Fruit fly (Drosophila melanogaster) whole organism, adult: ENCODE data around the gene Srg3.

Experiments used
- CG12768 ChIP-seq: fragments of 200-800 bp; sonication (Bioruptor generic); optimal IDR thresholded peaks from 2 replicates; lab custom pipeline; 2017; ENCODE audit warnings: missing biosample characterization, missing genetic modification characterization, mild to moderate bottlenecking, moderate library complexity, missing genetic modification reagents
- CG33017 ChIP-seq: fragments of 200-800 bp; sonication (Bioruptor generic); optimal IDR thresholded peaks from 2 replicates; lab custom pipeline; 2018; ENCODE audit warnings: missing biosample characterization, mild to moderate bottlenecking, missing genetic modification characterization, moderate library complexity
- CG7101 ChIP-seq: fragments of 200-800 bp; sonication (Bioruptor generic); optimal IDR thresholded peaks from 2 replicates; lab custom pipeline; 2018; ENCODE audit warnings: missing biosample characterization, mild to moderate bottlenecking, missing genetic modification characterization, moderate library complexity
- Crg-1 ChIP-seq: fragments of 200-800 bp; sonication (Bioruptor generic); optimal IDR thresholded peaks from 2 replicates; lab custom pipeline; 2016; ENCODE audit warnings: missing biosample characterization, missing genetic modification characterization
- Hr96 ChIP-seq: fragments of 200-800 bp; sonication (Bioruptor generic); optimal IDR thresholded peaks from 2 replicates; lab custom pipeline; 2016; ENCODE audit warnings: missing biosample characterization, missing genetic modification characterization
- cic ChIP-seq: fragments of 200-800 bp; sonication (Bioruptor generic); optimal IDR thresholded peaks from 2 replicates; lab custom pipeline; 2017; ENCODE audit warnings: missing biosample characterization, mild to moderate bottlenecking, missing genetic modification characterization, moderate library complexity
- kay ChIP-seq: fragments of 200-800 bp; sonication (Bioruptor generic); peaks from one replicate; lab custom pipeline; 2016; ENCODE audit warnings: missing biosample characterization, missing genetic modification characterization, borderline replicate concordance

dm6 chr3L:9461670-9462246 is 18.7 kb downstream of the Srg3 start:
- TF ChIP-seq kay (GFP tag; lab: Kevin White, UChicago) (no peak), cic (no peak), Crg-1 (GFP tag; lab: Kevin White, UChicago) (no peak), CG33017 (tag; lab: Kevin White, UChicago) (no peak), CG12768 (GFP tag; lab: Kevin White, UChicago) (no peak), CG7101 (no peak), Hr96 (GFP tag; lab: Kevin White, UChicago) (no peak)
